Worm (Caenorhabditis elegans): Measurements from ENCODE around the gene vps-53.

The vps-53 gene

ce11 chrIII:9735857-9736256 is 21.5 kb downstream of the vps-53 start, which contains the start of gene dao-6:
dao-6 (minus strand) TSS chrIII:9736201.
- TF ChIP-seq med-1 (GFP tag; optimal IDR thresholded peaks at IDR 0.05; ENCODE audit: insufficient read depth): no peak
- TF ChIP-seq ref-1 (GFP tag; conservative IDR thresholded peaks at IDR 0.05): no peak
- no peak for TF ChIP-seq T22C8.4 (GFP tag; IDR thresholded peaks at IDR 0.05)
- TF ChIP-seq ztf-23 (GFP tag; IDR thresholded peaks at IDR 0.05): no peak
- no peak for TF ChIP-seq tab-1 (GFP tag; IDR thresholded peaks at IDR 0.05)
- TF ChIP-seq cog-1 (tag; optimal IDR thresholded peaks at IDR 0.05): no peak
- TF ChIP-seq flt-1 (GFP tag; IDR thresholded peaks at IDR 0.05): no peak
- no peak for TF ChIP-seq klf-2 (GFP tag; conservative IDR thresholded peaks at IDR 0.05)
- no peak for TF ChIP-seq ztf-29 (GFP tag; IDR thresholded peaks at IDR 0.05)

- no peak for TF ChIP-seq tab-1 (GFP tag; IDR thresholded peaks at IDR 0.05)
- no peak for TF ChIP-seq flt-1 (GFP tag; IDR thresholded peaks at IDR 0.05)
- TF ChIP-seq cog-1 (tag; optimal IDR thresholded peaks at IDR 0.05): no peak
- no peak for TF ChIP-seq med-1 (GFP tag; optimal IDR thresholded peaks at IDR 0.05; ENCODE audit: insufficient read depth)
- TF ChIP-seq ref-1 (GFP tag; conservative IDR thresholded peaks at IDR 0.05): no peak
- TF ChIP-seq klf-2 (GFP tag; conservative IDR thresholded peaks at IDR 0.05): no peak
- no peak for TF ChIP-seq ztf-23 (GFP tag; IDR thresholded peaks at IDR 0.05)
- no peak for TF ChIP-seq T22C8.4 (GFP tag; IDR thresholded peaks at IDR 0.05)
Measured at ce11 chrIII:9734030-9734429, 23.3 kb downstream of the vps-53 start.

- no peak for TF ChIP-seq ztf-29 (GFP tag; IDR thresholded peaks at IDR 0.05)
- no peak for TF ChIP-seq cog-1 (tag; optimal IDR thresholded peaks at IDR 0.05)
- no peak for TF ChIP-seq flt-1 (GFP tag; IDR thresholded peaks at IDR 0.05)
- no peak for TF ChIP-seq ztf-23 (GFP tag; IDR thresholded peaks at IDR 0.05)
Measured at ce11 chrIII:9733333-9733732, 24.0 kb downstream of the vps-53 start.

ce11 chrIII:9731313-9731912 is 25.9 kb downstream of the vps-53 start:
- TF ChIP-seq ref-1 (GFP tag; conservative IDR thresholded peaks at IDR 0.05) (no peak), cog-1 (tag; optimal IDR thresholded peaks at IDR 0.05) (no peak), med-1 (GFP tag; optimal IDR thresholded peaks at IDR 0.05; ENCODE audit: insufficient read depth) (no peak), ztf-29 (GFP tag; IDR thresholded peaks at IDR 0.05) (no peak), flt-1 (GFP tag; IDR thresholded peaks at IDR 0.05) (no peak), ztf-23 (GFP tag; IDR thresholded peaks at IDR 0.05) (no peak), klf-2 (GFP tag; conservative IDR thresholded peaks at IDR 0.05) (no peak), tab-1 (GFP tag; IDR thresholded peaks at IDR 0.05) (no peak), T22C8.4 (GFP tag; IDR thresholded peaks at IDR 0.05) (no peak)

ce11 chrIII:9730407-9730806 is 26.9 kb downstream of the vps-53 start:
- no peak for TF ChIP-seq tab-1 (GFP tag; IDR thresholded peaks at IDR 0.05)
- no peak for TF ChIP-seq med-1 (GFP tag; optimal IDR thresholded peaks at IDR 0.05; ENCODE audit: insufficient read depth)
- TF ChIP-seq T22C8.4 (GFP tag; IDR thresholded peaks at IDR 0.05): no peak
- no peak for TF ChIP-seq ref-1 (GFP tag; conservative IDR thresholded peaks at IDR 0.05)
- TF ChIP-seq klf-2 (GFP tag; conservative IDR thresholded peaks at IDR 0.05): no peak
- no peak for TF ChIP-seq ztf-23 (GFP tag; IDR thresholded peaks at IDR 0.05)
- no peak for TF ChIP-seq ztf-29 (GFP tag; IDR thresholded peaks at IDR 0.05)
- no peak for TF ChIP-seq flt-1 (GFP tag; IDR thresholded peaks at IDR 0.05)
- TF ChIP-seq cog-1 (tag; optimal IDR thresholded peaks at IDR 0.05): no peak

ce11 chrIII:9727439-9727838 is 29.9 kb downstream of the vps-53 start, which contains the start of gene C07A9.12:
C07A9.12 (minus strand) TSS chrIII:9727539.
- TF ChIP-seq ref-1 (GFP tag; conservative IDR thresholded peaks at IDR 0.05) (no peak), T22C8.4 (GFP tag; IDR thresholded peaks at IDR 0.05) (no peak), ztf-23 (GFP tag; IDR thresholded peaks at IDR 0.05) (no peak), ztf-29 (GFP tag; IDR thresholded peaks at IDR 0.05) (no peak), tab-1 (GFP tag; IDR thresholded peaks at IDR 0.05) (no peak), med-1 (GFP tag; optimal IDR thresholded peaks at IDR 0.05; ENCODE audit: insufficient read depth) (no peak), flt-1 (GFP tag; IDR thresholded peaks at IDR 0.05) (no peak), klf-2 (GFP tag; conservative IDR thresholded peaks at IDR 0.05) (no peak), cog-1 (tag; optimal IDR thresholded peaks at IDR 0.05) (no peak)

- TF ChIP-seq flt-1 (GFP tag; IDR thresholded peaks at IDR 0.05) (no peak), ref-1 (GFP tag; conservative IDR thresholded peaks at IDR 0.05) (no peak), ztf-29 (GFP tag; IDR thresholded peaks at IDR 0.05) (no peak), med-1 (GFP tag; optimal IDR thresholded peaks at IDR 0.05; ENCODE audit: insufficient read depth) (no peak), klf-2 (GFP tag; conservative IDR thresholded peaks at IDR 0.05) (no peak), T22C8.4 (GFP tag; IDR thresholded peaks at IDR 0.05) (no peak), cog-1 (tag; optimal IDR thresholded peaks at IDR 0.05) (no peak), ztf-23 (GFP tag; IDR thresholded peaks at IDR 0.05) (no peak), tab-1 (GFP tag; IDR thresholded peaks at IDR 0.05) (no peak)
Measured at ce11 chrIII:9725114-9725513, 32.2 kb downstream of the vps-53 start, which contains the start of gene clec-162. clec-162 (minus strand) TSS chrIII:9725214.

- TF ChIP-seq med-1 (GFP tag; optimal IDR thresholded peaks at IDR 0.05; ENCODE audit: insufficient read depth): no peak
- TF ChIP-seq T22C8.4 (GFP tag; IDR thresholded peaks at IDR 0.05): no peak
- no peak for TF ChIP-seq tab-1 (GFP tag; IDR thresholded peaks at IDR 0.05)
- TF ChIP-seq klf-2 (GFP tag; conservative IDR thresholded peaks at IDR 0.05): no peak
Measured at ce11 chrIII:9721991-9722390, 35.3 kb downstream of the vps-53 start.

- TF ChIP-seq tab-1 (GFP tag; IDR thresholded peaks at IDR 0.05) (no peak), klf-2 (GFP tag; conservative IDR thresholded peaks at IDR 0.05) (no peak), cog-1 (tag; optimal IDR thresholded peaks at IDR 0.05) (no peak), flt-1 (GFP tag; IDR thresholded peaks at IDR 0.05) (no peak), ref-1 (GFP tag; conservative IDR thresholded peaks at IDR 0.05) (no peak), T22C8.4 (GFP tag; IDR thresholded peaks at IDR 0.05) (no peak), med-1 (GFP tag; optimal IDR thresholded peaks at IDR 0.05; ENCODE audit: insufficient read depth) (no peak), ztf-23 (GFP tag; IDR thresholded peaks at IDR 0.05) (no peak), ztf-29 (GFP tag; IDR thresholded peaks at IDR 0.05) (no peak)
Measured at ce11 chrIII:9720191-9720590, 37.1 kb downstream of the vps-53 start, which contains the start of gene ncx-7. ncx-7 (minus strand) TSS chrIII:9720291.

ce11 chrIII:9717243-9717642 is 40.1 kb downstream of the vps-53 start:
- no peak for TF ChIP-seq T22C8.4 (GFP tag; IDR thresholded peaks at IDR 0.05)
- no peak for TF ChIP-seq flt-1 (GFP tag; IDR thresholded peaks at IDR 0.05)
- TF ChIP-seq ref-1 (GFP tag; conservative IDR thresholded peaks at IDR 0.05): no peak
- TF ChIP-seq ztf-23 (GFP tag; IDR thresholded peaks at IDR 0.05): no peak
- TF ChIP-seq klf-2 (GFP tag; conservative IDR thresholded peaks at IDR 0.05): no peak
- TF ChIP-seq tab-1 (GFP tag; IDR thresholded peaks at IDR 0.05): no peak
- TF ChIP-seq cog-1 (tag; optimal IDR thresholded peaks at IDR 0.05): no peak
- no peak for TF ChIP-seq ztf-29 (GFP tag; IDR thresholded peaks at IDR 0.05)
- no peak for TF ChIP-seq med-1 (GFP tag; optimal IDR thresholded peaks at IDR 0.05; ENCODE audit: insufficient read depth)

Data from whole organism, midembryonic.